Worm (Caenorhabditis elegans) whole organism, L4 larva: ENCODE results near the gene C06E2.5.

Experiments used
- F10B5.3 ChIP-seq: sonication (generic microtip); optimal IDR thresholded peaks from 2 replicates; lab custom pipeline; 2016; ENCODE audit warnings: mild to moderate bottlenecking, missing genetic modification characterization, missing compliant biosample characterization
- R02D3.7 ChIP-seq: fragments of 150-350 bp; sonication (generic microtip); optimal IDR thresholded peaks from 3 replicates; lab custom pipeline; 2014; ENCODE audit warnings: missing biosample characterization, missing genetic modification characterization
- T20F7.1 ChIP-seq: fragments of 200-800 bp; sonication (Bioruptor generic); optimal IDR thresholded peaks from 2 replicates; lab custom pipeline; 2018; ENCODE audit warnings: mild to moderate bottlenecking, missing genetic modification characterization, missing compliant biosample characterization
- T26A8.4 ChIP-seq: fragments of 200-800 bp; sonication (Bioruptor generic); IDR thresholded peaks from 2 replicates; pipeline ENCODE4 v1.3.6; 2022; ENCODE audit warnings: missing genetic modification characterization, missing compliant biosample characterization
- Y48G9A.11 ChIP-seq: fragments of 200-800 bp; sonication (Bioruptor generic); IDR thresholded peaks from 2 replicates; pipeline ENCODE4 v1.3.6; 2022; ENCODE audit warnings: missing genetic modification reagents, missing genetic modification characterization, missing compliant biosample characterization
- aha-1 ChIP-seq: fragments of 150-350 bp; peaks from one replicate; lab custom pipeline; 2014; ENCODE audit warnings: missing biosample characterization, missing genetic modification characterization
- aly-2 ChIP-seq: sonication (generic microtip); optimal IDR thresholded peaks from 2 replicates; lab custom pipeline; 2018; ENCODE audit warnings: missing biosample characterization, missing genetic modification characterization
- ceh-20 ChIP-seq: fragments of 200-800 bp; sonication (Bioruptor generic); IDR thresholded peaks from 2 replicates; pipeline ENCODE4 v1.3.6; 2022; ENCODE audit warnings: missing genetic modification reagents, missing genetic modification characterization, missing compliant biosample characterization
- ceh-44 ChIP-seq: fragments of 200-800 bp; sonication (Bioruptor generic); IDR thresholded peaks from 2 replicates; pipeline ENCODE4 v1.3.6; 2022; ENCODE audit warnings: missing genetic modification reagents, missing genetic modification characterization, missing compliant biosample characterization
- ceh-62 ChIP-seq: sonication (generic microtip); optimal IDR thresholded peaks from 2 replicates; lab custom pipeline; 2017; ENCODE audit warnings: missing biosample characterization, missing genetic modification characterization
- ceh-82 ChIP-seq: sonication (generic microtip); optimal IDR thresholded peaks from 2 replicates; lab custom pipeline; 2017; ENCODE audit warnings: missing biosample characterization, missing genetic modification characterization
- ces-1 ChIP-seq: fragments of 150-350 bp; sonication (generic microtip); optimal IDR thresholded peaks from 4 replicates; lab custom pipeline; 2014; ENCODE audit warnings: missing biosample characterization, missing genetic modification reagents, missing genetic modification characterization
- daf-12 ChIP-seq: fragments of 150-350 bp; optimal IDR thresholded peaks from 2 replicates; lab custom pipeline; 2014; ENCODE audit warnings: missing biosample characterization, missing genetic modification reagents, missing genetic modification characterization
- daf-19 ChIP-seq: fragments of 200-800 bp; sonication (Bioruptor generic); conservative IDR thresholded peaks from 2 replicates; pipeline ENCODE4 v1.3.6; 2022; ENCODE audit warnings: missing genetic modification characterization, missing compliant biosample characterization
- dmd-6 ChIP-seq: fragments of 200-800 bp; sonication (Bioruptor generic); IDR thresholded peaks from 2 replicates; pipeline ENCODE4 v1.3.6; 2022; ENCODE audit warnings: missing genetic modification reagents, missing genetic modification characterization, missing compliant biosample characterization
- dmd-8 ChIP-seq: fragments of 200-800 bp; sonication (Bioruptor generic); IDR thresholded peaks from 2 replicates; pipeline ENCODE4 v1.3.6; 2022; ENCODE audit warnings: missing genetic modification characterization, missing compliant biosample characterization
- dmd-9 ChIP-seq: fragments of 200-800 bp; sonication (Bioruptor generic); IDR thresholded peaks from 2 replicates; pipeline ENCODE4 v1.3.6; 2022; ENCODE audit warnings: missing genetic modification reagents, missing genetic modification characterization, missing compliant biosample characterization
- egl-27 ChIP-seq: sonication (generic microtip); optimal IDR thresholded peaks from 3 replicates; lab custom pipeline; 2017; ENCODE audit warnings: missing biosample characterization, missing genetic modification reagents, missing genetic modification characterization
- egl-43 ChIP-seq: fragments of 200-800 bp; sonication (Bioruptor generic); IDR thresholded peaks from 2 replicates; pipeline ENCODE4 v1.3.6; 2022; ENCODE audit warnings: missing genetic modification reagents, missing genetic modification characterization, missing compliant biosample characterization
- fkh-10 ChIP-seq: fragments of 150-350 bp; optimal IDR thresholded peaks from 2 replicates; lab custom pipeline; 2014; ENCODE audit warnings: missing biosample characterization, missing genetic modification reagents, missing genetic modification characterization
- hlh-30 ChIP-seq: sonication (generic microtip); optimal IDR thresholded peaks from 2 replicates; lab custom pipeline; 2017; ENCODE audit warnings: antibody characterized with exemption, mild to moderate bottlenecking, missing genetic modification characterization, missing compliant biosample characterization; ENCODE audit not compliant: insufficient read depth
- jun-1 ChIP-seq: fragments of 150-350 bp; optimal IDR thresholded peaks from 2 replicates; lab custom pipeline; 2014; ENCODE audit warnings: missing biosample characterization, missing genetic modification reagents, missing genetic modification characterization
- lim-7 ChIP-seq: fragments of 200-800 bp; sonication (Bioruptor generic); IDR thresholded peaks from 2 replicates; pipeline ENCODE4 v1.3.6; 2022; ENCODE audit warnings: missing genetic modification characterization, missing compliant biosample characterization
- lin-15B ChIP-seq: fragments of 150-350 bp; sonication (generic microtip); optimal IDR thresholded peaks from 3 replicates; lab custom pipeline; 2014; ENCODE audit warnings: missing biosample characterization, missing genetic modification characterization
- lin-38 ChIP-seq: fragments of 200-800 bp; sonication (Bioruptor generic); IDR thresholded peaks from 2 replicates; pipeline ENCODE4 v1.3.6; 2022; ENCODE audit warnings: missing genetic modification reagents, missing genetic modification characterization, missing compliant biosample characterization
- lin-39 ChIP-seq: fragments of 150-350 bp; optimal IDR thresholded peaks from 2 replicates; lab custom pipeline; 2014; ENCODE audit warnings: missing biosample characterization, missing genetic modification reagents, missing genetic modification characterization
- lsy-2 ChIP-seq, 2 experiments: fragments of 150-350 bp in 1 of 2; sonication (generic microtip) in 1 of 2; optimal IDR thresholded peaks; 2 replicates each; lab custom pipeline; 2014 to 2017; ENCODE audit warnings: missing biosample characterization in 2 of 2, missing genetic modification characterization in 2 of 2
- mdl-1 ChIP-seq, 2 experiments: fragments of 150-350 bp in 1 of 2; sonication (generic microtip) in 1 of 2; optimal IDR thresholded peaks; 2 replicates each; lab custom pipeline; 2014 to 2017; ENCODE audit warnings: missing biosample characterization in 2 of 2, missing genetic modification characterization in 2 of 2
- mdt-29 ChIP-seq: fragments of 200-800 bp; sonication (Bioruptor generic); IDR thresholded peaks from 2 replicates; pipeline ENCODE4 v1.3.6; 2022; ENCODE audit warnings: missing genetic modification reagents, missing genetic modification characterization, missing compliant biosample characterization
- mep-1 ChIP-seq: fragments of 150-350 bp; sonication (generic microtip); optimal IDR thresholded peaks from 3 replicates; lab custom pipeline; 2014; ENCODE audit warnings: missing biosample characterization, missing genetic modification characterization
- nhr-111 ChIP-seq: fragments of 200-800 bp; sonication (Bioruptor generic); optimal IDR thresholded peaks from 2 replicates; lab custom pipeline; 2018; ENCODE audit warnings: mild to moderate bottlenecking, missing genetic modification characterization, missing compliant biosample characterization
- nhr-28 ChIP-seq: fragments of 150-350 bp; optimal IDR thresholded peaks from 2 replicates; lab custom pipeline; 2014; ENCODE audit warnings: missing biosample characterization, missing genetic modification characterization
- nhr-42 ChIP-seq: fragments of 200-800 bp; sonication (Bioruptor generic); IDR thresholded peaks from 2 replicates; pipeline ENCODE4 v1.3.6; 2022; ENCODE audit warnings: missing genetic modification characterization, missing compliant biosample characterization
- nhr-48 ChIP-seq: sonication (generic microtip); optimal IDR thresholded peaks from 2 replicates; lab custom pipeline; 2016; ENCODE audit warnings: mild to moderate bottlenecking, missing genetic modification characterization, missing compliant biosample characterization
- nhr-6 ChIP-seq: fragments of 150-350 bp; optimal IDR thresholded peaks from 2 replicates; lab custom pipeline; 2014; ENCODE audit warnings: missing biosample characterization, missing genetic modification characterization
- nhr-76 ChIP-seq: fragments of 150-350 bp; optimal IDR thresholded peaks from 2 replicates; lab custom pipeline; 2014; ENCODE audit warnings: missing biosample characterization, missing genetic modification characterization
- nhr-77 ChIP-seq: fragments of 150-350 bp; optimal IDR thresholded peaks from 2 replicates; lab custom pipeline; 2014; ENCODE audit warnings: missing biosample characterization, missing genetic modification characterization
- rbr-2 ChIP-seq: sonication (generic microtip); optimal IDR thresholded peaks from 2 replicates; lab custom pipeline; 2016; ENCODE audit warnings: missing genotype, missing genetic modification characterization, missing compliant biosample characterization
- sdz-12 ChIP-seq: fragments of 200-800 bp; sonication (Bioruptor generic); optimal IDR thresholded peaks from 2 replicates; lab custom pipeline; 2018; ENCODE audit warnings: mild to moderate bottlenecking, missing genetic modification characterization, missing compliant biosample characterization
- set-16 ChIP-seq: fragments of 200-800 bp; sonication (Bioruptor generic); IDR thresholded peaks from 2 replicates; pipeline ENCODE4 v1.3.6; 2022; ENCODE audit warnings: missing genetic modification reagents, missing genetic modification characterization, missing compliant biosample characterization
- skn-1 ChIP-seq: fragments of 150-350 bp; optimal IDR thresholded peaks from 2 replicates; lab custom pipeline; 2014; ENCODE audit warnings: missing biosample characterization, missing genetic modification characterization
- snpc-1.2 ChIP-seq: fragments of 200-800 bp; sonication (Bioruptor generic); IDR thresholded peaks from 2 replicates; pipeline ENCODE4 v1.3.6; 2022; ENCODE audit warnings: missing genetic modification reagents, missing genetic modification characterization, missing compliant biosample characterization
- spr-1 ChIP-seq: sonication (generic microtip); optimal IDR thresholded peaks from 2 replicates; lab custom pipeline; 2016; ENCODE audit warnings: mild to moderate bottlenecking, missing genetic modification characterization, missing compliant biosample characterization
- spr-3 ChIP-seq: fragments of 200-800 bp; sonication (Bioruptor generic); optimal IDR thresholded peaks from 2 replicates; lab custom pipeline; 2018; ENCODE audit warnings: mild to moderate bottlenecking, missing genetic modification characterization, missing compliant biosample characterization
- tag-97 ChIP-seq: fragments of 200-800 bp; sonication (Bioruptor generic); IDR thresholded peaks from 2 replicates; pipeline ENCODE4 v1.3.6; 2022; ENCODE audit warnings: missing genetic modification characterization, missing compliant biosample characterization
- tra-1 ChIP-seq: fragments of 200-800 bp; sonication (Bioruptor generic); IDR thresholded peaks from 2 replicates; pipeline ENCODE4 v1.3.6; 2022; ENCODE audit warnings: missing genetic modification reagents, missing genetic modification characterization, missing compliant biosample characterization
- unc-62 ChIP-seq, 3 experiments: fragments of 150-350 bp in 1 of 3; sonication (generic microtip); optimal IDR thresholded peaks in 2 of 3; peaks in 1 of 3; 1 replicate in 1 of 3; 2 replicates in 2 of 3; lab custom pipeline; 2014 to 2017; ENCODE audit warnings: missing biosample characterization in 3 of 3, missing genetic modification characterization in 3 of 3, missing genetic modification reagents in 3 of 3, missing genotype in 1 of 3
- vab-7 ChIP-seq: fragments of 200-800 bp; sonication (Bioruptor generic); IDR thresholded peaks from 2 replicates; pipeline ENCODE4 v1.3.6; 2022; ENCODE audit warnings: missing genetic modification reagents, missing genetic modification characterization, missing compliant biosample characterization
- zag-1 ChIP-seq: fragments of 150-350 bp; optimal IDR thresholded peaks from 2 replicates; lab custom pipeline; 2014; ENCODE audit warnings: missing biosample characterization, missing genetic modification characterization
- zip-11 ChIP-seq: fragments of 200-800 bp; sonication (Bioruptor generic); IDR thresholded peaks from 2 replicates; pipeline ENCODE4 v1.3.6; 2022; ENCODE audit warnings: missing genetic modification characterization, missing compliant biosample characterization
- ztf-7 ChIP-seq: fragments of 150-350 bp; optimal IDR thresholded peaks from 2 replicates; lab custom pipeline; 2014; ENCODE audit warnings: missing biosample characterization, missing genetic modification characterization

The C06E2.5 gene

ce11 chrX:8846447-8847237 lies 11.1 kb downstream of the C06E2.5 start, which contains the start of gene C28G1.10 (continued):
- no peak for TF ChIP-seq ceh-82 (tag; lab: Kevin White, UChicago)
- peak; percentile 66 for TF ChIP-seq vab-7
- TF ChIP-seq nhr-6 (tag; lab: Kevin White, UChicago): no peak
- no peak for TF ChIP-seq aly-2
- peak; percentile 48 for TF ChIP-seq nhr-48 (tag; lab: Kevin White, UChicago)
- TF ChIP-seq lsy-2 (tag; optimal IDR thresholded peaks at IDR 0.05; lab: Kevin White, UChicago): no peak
- TF ChIP-seq egl-27 (tag; lab: Kevin White, UChicago): no peak
- TF ChIP-seq ces-1 (GFP tag; lab: Kevin White, UChicago): no peak
- TF ChIP-seq ceh-44: no peak
- 0 out of 2 replicates have a peak, but pooled peaks have one; percentile 44 for TF ChIP-seq daf-19 (GFP tag; lab: Robert Waterston, UW)
- TF ChIP-seq dmd-6 (GFP tag; lab: Robert Waterston, UW): no peak; the same call in 1 of the 2 replicates
- no peak for TF ChIP-seq tra-1 (GFP tag; lab: Robert Waterston, UW)
- no peak for TF ChIP-seq Y48G9A.11 (GFP tag; lab: Robert Waterston, UW)
- TF ChIP-seq daf-12: no peak
- peak; percentile 87; the same call in 1 of the 2 replicates for TF ChIP-seq egl-43 (GFP tag; lab: Robert Waterston, UW)
- no peak for TF ChIP-seq mep-1 (tag; lab: Kevin White, UChicago)
- TF ChIP-seq T26A8.4 (GFP tag; lab: Robert Waterston, UW): peak; percentile 81
- TF ChIP-seq nhr-111 (GFP tag; lab: Kevin White, UChicago): no peak
- TF ChIP-seq set-16 (GFP tag; lab: Robert Waterston, UW): no peak
- peak; percentile 86; the same call in 1 of the 2 replicates for TF ChIP-seq dmd-8
- TF ChIP-seq ztf-7 (tag; lab: Kevin White, UChicago): no peak
- no peak for TF ChIP-seq nhr-76
- no peak for TF ChIP-seq aha-1 (tag; lab: Kevin White, UChicago)
- no peak for TF ChIP-seq fkh-10 (GFP tag; lab: Kevin White, UChicago)
- TF ChIP-seq zag-1 (tag; lab: Kevin White, UChicago): no peak
- no peak for TF ChIP-seq ceh-20
- TF ChIP-seq spr-3 (GFP tag; lab: Kevin White, UChicago): no peak
- TF ChIP-seq mdl-1 (tag; optimal IDR thresholded peaks at IDR 0.05; lab: Kevin White, UChicago): no peak
- no peak for TF ChIP-seq tag-97
- peak; percentile 44 for TF ChIP-seq hlh-30 (tag; lab: Kevin White, UChicago)
- no peak; the same call in 1 of the 2 replicates for TF ChIP-seq snpc-1.2
- peak; percentile 54; the same call in 1 of the 2 replicates for TF ChIP-seq mdt-29
- TF ChIP-seq R02D3.7: no peak
- no peak for TF ChIP-seq unc-62 (GFP tag; optimal IDR thresholded peaks at IDR 0.05 in 1 of 2; lab: Kevin White, UChicago)
- TF ChIP-seq unc-62 (tag; optimal IDR thresholded peaks at IDR 0.05; lab: Kevin White, UChicago): no peak
- peak; percentile 63 for TF ChIP-seq lin-38 (GFP tag; lab: Robert Waterston, UW)
- 0 out of 2 replicates have a peak, but pooled peaks have one; percentile 46 for TF ChIP-seq nhr-42
- peak; percentile 69 for TF ChIP-seq zip-11 (GFP tag; lab: Robert Waterston, UW)
- no peak for TF ChIP-seq lin-15B
- 0 out of 2 replicates have a peak, but pooled peaks have one; percentile 34 for TF ChIP-seq dmd-9 (GFP tag; lab: Robert Waterston, UW)
- TF ChIP-seq lim-7: peak; percentile 76
- no peak for TF ChIP-seq sdz-12 (GFP tag; lab: Kevin White, UChicago)
- TF ChIP-seq nhr-28 (tag; lab: Kevin White, UChicago): peak; percentile 69
- no peak for TF ChIP-seq spr-1 (tag; lab: Kevin White, UChicago)
- no peak for TF ChIP-seq rbr-2 (tag; lab: Kevin White, UChicago)
- no peak for TF ChIP-seq T20F7.1 (GFP tag; lab: Kevin White, UChicago)
- TF ChIP-seq F10B5.3: no peak
- no peak for TF ChIP-seq jun-1 (tag; lab: Kevin White, UChicago)
- no peak for TF ChIP-seq skn-1
- peak; percentile 44 for TF ChIP-seq nhr-77
- no peak for TF ChIP-seq lin-39 (tag; lab: Kevin White, UChicago)
- TF ChIP-seq ceh-62 (tag; lab: Kevin White, UChicago): no peak
